Worm (Caenorhabditis elegans) whole organism, young adult: ENCODE measurements around the gene W08G11.1.

ENCODE experiments used
- B0019.2 ChIP-seq: fragments of 200-800 bp; sonication (Bioruptor generic); conservative IDR thresholded peaks from 2 replicates; pipeline ENCODE4 v1.3.6; 2022; ENCODE audit warnings: missing genetic modification reagents, missing genetic modification characterization, missing compliant biosample characterization
- B0035.1 ChIP-seq: sonication (generic microtip); optimal IDR thresholded peaks from 2 replicates; lab custom pipeline; 2016; ENCODE audit warnings: missing genetic modification characterization, mild to moderate bottlenecking, missing compliant biosample characterization, missing genotype, missing genetic modification reagents
- B0336.3 ChIP-seq: fragments of 200-800 bp; sonication (Bioruptor generic); IDR thresholded peaks from 2 replicates; pipeline ENCODE4 v1.3.6; 2022; ENCODE audit warnings: missing genetic modification characterization, missing compliant biosample characterization
- C06A6.2 ChIP-seq: fragments of 200-800 bp; sonication (Bioruptor generic); conservative IDR thresholded peaks from 2 replicates; pipeline ENCODE4 v1.3.6; 2022; ENCODE audit warnings: missing genetic modification characterization, missing compliant biosample characterization
- C17E4.6 ChIP-seq: fragments of 200-800 bp; sonication (Bioruptor generic); IDR thresholded peaks from 2 replicates; pipeline ENCODE4 v1.3.6; 2022; ENCODE audit warnings: missing genetic modification reagents, missing genetic modification characterization, missing compliant biosample characterization
- D2030.7 ChIP-seq: fragments of 200-800 bp; sonication (Bioruptor generic); IDR thresholded peaks from 2 replicates; pipeline ENCODE4 v1.3.6; 2022; ENCODE audit warnings: missing genetic modification reagents, missing genetic modification characterization, missing compliant biosample characterization
- F10E7.11 ChIP-seq: sonication (generic microtip); optimal IDR thresholded peaks from 2 replicates; lab custom pipeline; 2017; ENCODE audit warnings: mild to moderate bottlenecking, missing genetic modification characterization, moderate library complexity, missing compliant biosample characterization
- F49E8.2 ChIP-seq: sonication (generic microtip); optimal IDR thresholded peaks from 3 replicates; lab custom pipeline; 2017; ENCODE audit warnings: missing genetic modification characterization, mild to moderate bottlenecking, missing compliant biosample characterization, antibody characterized with exemption, moderate library complexity; ENCODE audit not compliant: insufficient read depth
- F52B5.7 ChIP-seq: sonication (generic microtip); optimal IDR thresholded peaks from 2 replicates; lab custom pipeline; 2016; ENCODE audit warnings: mild to moderate bottlenecking, missing genetic modification characterization, missing compliant biosample characterization
- F55B11.4 ChIP-seq: sonication (generic microtip); optimal IDR thresholded peaks from 2 replicates; lab custom pipeline; 2016; ENCODE audit warnings: missing compliant biosample characterization, missing genetic modification characterization, borderline replicate concordance; ENCODE audit not compliant: insufficient read depth
- F57C9.4 ChIP-seq: sonication (generic microtip); optimal IDR thresholded peaks from 2 replicates; lab custom pipeline; 2017; ENCODE audit warnings: mild to moderate bottlenecking, missing genetic modification characterization, missing compliant biosample characterization
- K11D2.4 ChIP-seq: fragments of 200-800 bp; sonication (Bioruptor generic); IDR thresholded peaks from 2 replicates; pipeline ENCODE4 v1.3.6; 2022; ENCODE audit warnings: missing genetic modification reagents, missing genetic modification characterization, missing compliant biosample characterization
- K12H6.12 ChIP-seq: fragments of 200-800 bp; sonication (Bioruptor generic); optimal IDR thresholded peaks from 2 replicates; lab custom pipeline; 2018; ENCODE audit warnings: mild to moderate bottlenecking, missing genetic modification characterization, missing compliant biosample characterization
- T26A5.8 ChIP-seq: sonication (generic microtip); optimal IDR thresholded peaks from 2 replicates; lab custom pipeline; 2016; ENCODE audit warnings: missing genetic modification characterization, missing compliant biosample characterization
- Y53F4B.3 ChIP-seq: fragments of 200-800 bp; sonication (Bioruptor generic); IDR thresholded peaks from 2 replicates; pipeline ENCODE4 v1.3.6; 2022; ENCODE audit warnings: missing genetic modification reagents, missing genetic modification characterization, missing compliant biosample characterization
- Y53G8AR.9 ChIP-seq: fragments of 200-800 bp; sonication (Bioruptor generic); conservative IDR thresholded peaks from 2 replicates; pipeline ENCODE4 v1.3.6; 2022; ENCODE audit warnings: missing genetic modification reagents, missing genetic modification characterization, missing compliant biosample characterization
- Y56A3A.18 ChIP-seq: fragments of 200-800 bp; sonication (Bioruptor generic); IDR thresholded peaks from 2 replicates; pipeline ENCODE4 v1.3.6; 2022; ENCODE audit warnings: missing genetic modification reagents, missing genetic modification characterization, missing compliant biosample characterization
- ZK185.1 ChIP-seq: sonication (generic microtip); optimal IDR thresholded peaks from 2 replicates; lab custom pipeline; 2016; ENCODE audit warnings: mild to moderate bottlenecking, missing genetic modification characterization, missing compliant biosample characterization; ENCODE audit not compliant: poor library complexity, severe bottlenecking
- aptf-3 ChIP-seq: fragments of 200-800 bp; sonication (Bioruptor generic); IDR thresholded peaks from 2 replicates; pipeline ENCODE4 v1.3.6; 2022; ENCODE audit warnings: missing genetic modification characterization, missing compliant biosample characterization
- attf-3 ChIP-seq: fragments of 200-800 bp; sonication (Bioruptor generic); conservative IDR thresholded peaks from 2 replicates; pipeline ENCODE4 v1.3.6; 2022; ENCODE audit warnings: missing genetic modification reagents, missing genetic modification characterization, missing compliant biosample characterization
- attf-5 ChIP-seq: fragments of 200-800 bp; sonication (Bioruptor generic); optimal IDR thresholded peaks from 2 replicates; lab custom pipeline; 2018; ENCODE audit warnings: mild to moderate bottlenecking, missing genetic modification characterization, missing compliant biosample characterization
- attf-6 ChIP-seq: fragments of 200-800 bp; sonication (Bioruptor generic); IDR thresholded peaks from 2 replicates; pipeline ENCODE4 v1.3.6; 2022; ENCODE audit warnings: missing genetic modification reagents, missing genetic modification characterization, missing compliant biosample characterization
- ccch-3 ChIP-seq: fragments of 200-800 bp; sonication (Bioruptor generic); optimal IDR thresholded peaks from 2 replicates; lab custom pipeline; 2018; ENCODE audit warnings: mild to moderate bottlenecking, missing genetic modification characterization, missing compliant biosample characterization
- die-1 ChIP-seq: sonication (generic microtip); optimal IDR thresholded peaks from 2 replicates; lab custom pipeline; 2016; ENCODE audit warnings: missing genotype, mild to moderate bottlenecking, missing genetic modification characterization, missing compliant biosample characterization
- dox-1 ChIP-seq: fragments of 200-800 bp; sonication (Bioruptor generic); IDR thresholded peaks from 2 replicates; pipeline ENCODE4 v1.3.6; 2022; ENCODE audit warnings: missing genetic modification reagents, missing genetic modification characterization, missing compliant biosample characterization
- efl-1 ChIP-seq: fragments of 150-350 bp; optimal IDR thresholded peaks from 2 replicates; lab custom pipeline; 2014; ENCODE audit warnings: missing biosample characterization, missing genetic modification reagents, missing genetic modification characterization
- egl-44 ChIP-seq: fragments of 200-800 bp; sonication (Bioruptor generic); IDR thresholded peaks from 2 replicates; pipeline ENCODE4 v1.3.6; 2022; ENCODE audit warnings: missing genetic modification reagents, missing genetic modification characterization, missing compliant biosample characterization
- egrh-3 ChIP-seq: fragments of 200-800 bp; sonication (Bioruptor generic); IDR thresholded peaks from 2 replicates; pipeline ENCODE4 v1.3.6; 2022; ENCODE audit warnings: missing genetic modification reagents, missing genetic modification characterization, missing compliant biosample characterization
- fkh-3 ChIP-seq: sonication (generic microtip); optimal IDR thresholded peaks from 2 replicates; lab custom pipeline; 2016; ENCODE audit warnings: mild to moderate bottlenecking, missing genetic modification characterization, missing compliant biosample characterization
- him-1 ChIP-seq: sonication (generic microtip); optimal IDR thresholded peaks from 2 replicates; lab custom pipeline; 2016; ENCODE audit warnings: missing genotype, missing genetic modification reagents, missing genetic modification characterization, missing compliant biosample characterization
- hlh-12 ChIP-seq: sonication (generic microtip); optimal IDR thresholded peaks from 2 replicates; lab custom pipeline; 2016; ENCODE audit warnings: missing genetic modification characterization, missing compliant biosample characterization
- lin-54 ChIP-seq: fragments of 200-800 bp; sonication (Bioruptor generic); optimal IDR thresholded peaks from 2 replicates; lab custom pipeline; 2018; ENCODE audit warnings: mild to moderate bottlenecking, missing genetic modification characterization, missing compliant biosample characterization
- madf-10 ChIP-seq: sonication (generic microtip); optimal IDR thresholded peaks from 2 replicates; lab custom pipeline; 2016; ENCODE audit warnings: mild to moderate bottlenecking, missing genetic modification characterization, missing compliant biosample characterization
- madf-3 ChIP-seq: fragments of 200-800 bp; sonication (Bioruptor generic); IDR thresholded peaks from 2 replicates; pipeline ENCODE4 v1.3.6; 2022; ENCODE audit warnings: missing genetic modification reagents, missing genetic modification characterization, missing compliant biosample characterization
- madf-8 ChIP-seq: fragments of 200-800 bp; sonication (Bioruptor generic); conservative IDR thresholded peaks from 2 replicates; pipeline ENCODE4 v1.3.6; 2022; ENCODE audit warnings: missing genetic modification reagents, missing genetic modification characterization, missing compliant biosample characterization
- mel-28 ChIP-seq: sonication (generic microtip); optimal IDR thresholded peaks from 2 replicates; lab custom pipeline; 2016; ENCODE audit warnings: borderline replicate concordance, mild to moderate bottlenecking, missing genetic modification characterization, missing compliant biosample characterization
- nfya-1 ChIP-seq: sonication (generic microtip); optimal IDR thresholded peaks from 2 replicates; lab custom pipeline; 2017; ENCODE audit warnings: antibody characterized with exemption, missing compliant biosample characterization, missing genetic modification characterization, borderline replicate concordance; ENCODE audit not compliant: insufficient read depth
- nhr-120 ChIP-seq: fragments of 200-800 bp; sonication (Bioruptor generic); IDR thresholded peaks from 2 replicates; pipeline ENCODE4 v1.3.6; 2022; ENCODE audit warnings: missing genetic modification characterization, missing compliant biosample characterization
- pbrm-1 ChIP-seq: fragments of 200-800 bp; sonication (Bioruptor generic); IDR thresholded peaks from 2 replicates; pipeline ENCODE4 v1.3.6; 2022; ENCODE audit warnings: missing genetic modification reagents, missing genetic modification characterization, missing compliant biosample characterization
- pha-4 ChIP-seq: fragments of 150-350 bp; sonication (generic microtip); optimal IDR thresholded peaks from 2 replicates; lab custom pipeline; 2014; ENCODE audit warnings: missing biosample characterization, missing genetic modification reagents, missing genetic modification characterization
- rpc-1 ChIP-seq, 2 experiments: fragments of 150-350 bp in 1 of 2; sonication (generic microtip) in 1 of 2; optimal IDR thresholded peaks; 2 replicates each; lab custom pipeline; 2014 to 2018; ENCODE audit warnings: missing biosample characterization in 1 of 2, missing genetic modification characterization in 1 of 2, missing genetic modification reagents in 1 of 2, missing genotype in 1 of 2
- snpc-1.1 ChIP-seq: sonication (generic microtip); optimal IDR thresholded peaks from 2 replicates; lab custom pipeline; 2017; ENCODE audit warnings: missing genetic modification characterization, mild to moderate bottlenecking, missing compliant biosample characterization, antibody characterized with exemption, moderate library complexity, missing genotype, missing genetic modification reagents; ENCODE audit not compliant: insufficient read depth
- sptf-2 ChIP-seq: fragments of 200-800 bp; sonication (Bioruptor generic); optimal IDR thresholded peaks from 2 replicates; lab custom pipeline; 2018; ENCODE audit warnings: mild to moderate bottlenecking, missing genetic modification characterization, missing compliant biosample characterization
- unc-130 ChIP-seq: sonication (generic microtip); optimal IDR thresholded peaks from 2 replicates; lab custom pipeline; 2016; ENCODE audit warnings: missing genetic modification reagents, missing genetic modification characterization, missing compliant biosample characterization
- xnd-1 ChIP-seq: sonication (generic microtip); optimal IDR thresholded peaks from 2 replicates; lab custom pipeline; 2016; ENCODE audit warnings: missing genotype, missing genetic modification reagents, missing genetic modification characterization, missing compliant biosample characterization
- zim-3 ChIP-seq: sonication (generic microtip); optimal IDR thresholded peaks from 2 replicates; lab custom pipeline; 2017; ENCODE audit warnings: mild to moderate bottlenecking, missing genetic modification characterization, moderate library complexity, missing compliant biosample characterization
- ztf-22 ChIP-seq: fragments of 200-800 bp; sonication (Bioruptor generic); optimal IDR thresholded peaks from 2 replicates; lab custom pipeline; 2018; ENCODE audit warnings: mild to moderate bottlenecking, missing genetic modification characterization, moderate library complexity, missing compliant biosample characterization
- ztf-6 ChIP-seq: fragments of 200-800 bp; sonication (Bioruptor generic); IDR thresholded peaks from 2 replicates; pipeline ENCODE4 v1.3.6; 2022; ENCODE audit warnings: missing genetic modification reagents, missing genetic modification characterization, missing compliant biosample characterization

Gene W08G11.1

ce11 chrV:16370039-16370438 lies 23.2 kb downstream of the W08G11.1 start (continued):
- TF ChIP-seq him-1 (tag; lab: Kevin White, UChicago) (peak; percentile 85), Y56A3A.18 (GFP tag; lab: Robert Waterston, UW) (peak; percentile 92), Y53G8AR.9 (GFP tag; lab: Robert Waterston, UW) (peak; percentile 83), attf-3 (GFP tag; lab: Robert Waterston, UW) (no peak), ztf-22 (GFP tag; lab: Kevin White, UChicago) (no peak), rpc-1 (optimal IDR thresholded peaks at IDR 0.05; lab: Kevin White, UChicago) (peak; percentile 92), rpc-1 (tag; optimal IDR thresholded peaks at IDR 0.05; lab: Kevin White, UChicago) (peak; percentile 88), K12H6.12 (peak; percentile 61), Y53F4B.3 (GFP tag; lab: Robert Waterston, UW) (0 out of 2 replicates have a peak, but pooled peaks have one; percentile 24), attf-5 (peak; percentile 83), D2030.7 (GFP tag; lab: Robert Waterston, UW) (peak; percentile 89), F55B11.4 (tag; lab: Kevin White, UChicago) (no peak), fkh-3 (tag; lab: Kevin White, UChicago) (peak; percentile 88), F49E8.2 (tag; lab: Kevin White, UChicago) (peak; percentile 65), C06A6.2 (GFP tag; lab: Robert Waterston, UW) (peak; percentile 59; the same call in 1 of the 2 replicates), ztf-6 (GFP tag; lab: Robert Waterston, UW) (peak; percentile 49; the same call in 1 of the 2 replicates), dox-1 (peak; percentile 92), egl-44 (peak; percentile 92), lin-54 (GFP tag; lab: Kevin White, UChicago) (peak; percentile 76), F10E7.11 (tag; lab: Kevin White, UChicago) (peak; percentile 78), madf-3 (peak; percentile 69; the same call in 1 of the 2 replicates), B0035.1 (tag; lab: Kevin White, UChicago) (peak; percentile 69), sptf-2 (GFP tag; lab: Kevin White, UChicago) (peak; percentile 70), B0019.2 (GFP tag; lab: Robert Waterston, UW) (peak; percentile 26; the same call in 1 of the 2 replicates), snpc-1.1 (peak; percentile 50), mel-28 (peak; percentile 50), nfya-1 (tag; lab: Kevin White, UChicago) (no peak), hlh-12 (tag; lab: Kevin White, UChicago) (no peak), xnd-1 (tag; lab: Kevin White, UChicago) (no peak), ccch-3 (peak; percentile 32), C17E4.6 (GFP tag; lab: Robert Waterston, UW) (no peak), efl-1 (GFP tag; lab: Kevin White, UChicago) (peak; percentile 12), zim-3 (tag; lab: Kevin White, UChicago) (peak; percentile 83), pbrm-1 (GFP tag; lab: Robert Waterston, UW) (peak; percentile 89), nhr-120 (GFP tag; lab: Robert Waterston, UW) (no peak), B0336.3 (GFP tag; lab: Robert Waterston, UW) (peak; percentile 92), madf-8 (GFP tag; lab: Robert Waterston, UW) (0 out of 2 replicates have a peak, but pooled peaks have one; percentile 10), egrh-3 (GFP tag; lab: Robert Waterston, UW) (peak; percentile 82), attf-6 (GFP tag; lab: Robert Waterston, UW) (peak; percentile 88), die-1 (tag; lab: Kevin White, UChicago) (peak; percentile 94), K11D2.4 (GFP tag; lab: Robert Waterston, UW) (peak; percentile 73), aptf-3 (GFP tag; lab: Robert Waterston, UW) (0 out of 2 replicates have a peak, but pooled peaks have one; percentile 35), F57C9.4 (tag; lab: Kevin White, UChicago) (peak; percentile 61), unc-130 (GFP tag; lab: Kevin White, UChicago) (peak; percentile 73), T26A5.8 (tag; lab: Kevin White, UChicago) (peak; percentile 85), ZK185.1 (no peak), madf-10 (tag; lab: Kevin White, UChicago) (peak; percentile 68), F52B5.7 (tag; lab: Kevin White, UChicago) (peak; percentile 92), pha-4 (tag; lab: Kevin White, UChicago) (no peak)
